Fruit fly (Drosophila melanogaster) whole organism, pupa: ENCODE measurements around the gene CG16986.

ENCODE experiments used
- CG10348 ChIP-seq: fragments of 200-800 bp; sonication (Bioruptor generic); IDR thresholded peaks from 2 replicates; pipeline ENCODE4 v1.3.6; 2022; ENCODE audit warnings: missing biosample characterization, missing genetic modification characterization
- CG12605 ChIP-seq: fragments of 200-800 bp; sonication (Bioruptor generic); IDR thresholded peaks from 2 replicates; pipeline ENCODE4 v1.3.6; 2022; ENCODE audit warnings: missing biosample characterization, missing genetic modification characterization
- CG13204 ChIP-seq: fragments of 200-800 bp; sonication (Bioruptor generic); optimal IDR thresholded peaks from 2 replicates; lab custom pipeline; 2018; ENCODE audit warnings: missing biosample characterization, mild to moderate bottlenecking, missing genetic modification characterization, moderate library complexity
- CG14655 ChIP-seq: fragments of 200-800 bp; sonication (Bioruptor generic); optimal IDR thresholded peaks from 3 replicates; lab custom pipeline; 2017; ENCODE audit warnings: mild to moderate bottlenecking, missing biosample characterization, missing genetic modification reagents, missing genetic modification characterization
- CG15710 ChIP-seq: fragments of 200-800 bp; sonication (Bioruptor generic); optimal IDR thresholded peaks from 2 replicates; lab custom pipeline; 2018; ENCODE audit warnings: missing biosample characterization, mild to moderate bottlenecking, missing genetic modification characterization, moderate library complexity
- CG17806 ChIP-seq: fragments of 200-800 bp; sonication (Bioruptor generic); optimal IDR thresholded peaks from 2 replicates; lab custom pipeline; 2018; ENCODE audit warnings: missing biosample characterization, mild to moderate bottlenecking, missing genetic modification characterization, moderate library complexity
- CG32121 ChIP-seq: fragments of 200-800 bp; sonication (Bioruptor generic); IDR thresholded peaks from 2 replicates; pipeline ENCODE4 v1.3.6; 2022; ENCODE audit warnings: missing biosample characterization, missing genetic modification characterization
- CG34367 ChIP-seq: fragments of 200-800 bp; sonication (Bioruptor generic); optimal IDR thresholded peaks from 2 replicates; lab custom pipeline; 2018; ENCODE audit warnings: missing biosample characterization, mild to moderate bottlenecking, missing genetic modification characterization
- CG4496 ChIP-seq: fragments of 200-800 bp; sonication (Bioruptor generic); IDR thresholded peaks from 3 replicates; pipeline ENCODE4 v1.3.6; 2022; ENCODE audit warnings: missing biosample characterization, missing genetic modification characterization
- CG8159 ChIP-seq: fragments of 200-800 bp; sonication (Bioruptor generic); optimal IDR thresholded peaks from 3 replicates; lab custom pipeline; 2018; ENCODE audit warnings: missing biosample characterization, mild to moderate bottlenecking, missing genetic modification characterization, moderate library complexity
- CG8301 ChIP-seq: fragments of 200-800 bp; sonication (Bioruptor generic); optimal IDR thresholded peaks from 2 replicates; lab custom pipeline; 2018; ENCODE audit warnings: missing biosample characterization, mild to moderate bottlenecking, missing genetic modification characterization
- CG9948 ChIP-seq: fragments of 200-800 bp; sonication (Bioruptor generic); optimal IDR thresholded peaks from 2 replicates; lab custom pipeline; 2018; ENCODE audit warnings: missing biosample characterization, mild to moderate bottlenecking, missing genetic modification characterization, moderate library complexity
- D1 ChIP-seq: fragments of 200-800 bp; sonication (Bioruptor generic); optimal IDR thresholded peaks from 2 replicates; lab custom pipeline; 2018; ENCODE audit warnings: missing biosample characterization, mild to moderate bottlenecking, missing genetic modification characterization, moderate library complexity
- EcR ChIP-seq: fragments of 200-800 bp; sonication (Bioruptor generic); optimal IDR thresholded peaks from 3 replicates; lab custom pipeline; 2019; ENCODE audit warnings: missing biosample characterization, missing genetic modification characterization, mild to moderate bottlenecking, moderate library complexity, missing genetic modification reagents
- Ets98B ChIP-seq: fragments of 200-800 bp; sonication (Bioruptor generic); IDR thresholded peaks from 2 replicates; pipeline ENCODE4 v1.3.6; 2022; ENCODE audit warnings: missing biosample characterization, missing genetic modification characterization
- Pif1A ChIP-seq: fragments of 200-800 bp; sonication (Bioruptor generic); optimal IDR thresholded peaks from 3 replicates; lab custom pipeline; 2016; ENCODE audit warnings: missing biosample characterization, missing genetic modification characterization
- Pif1B ChIP-seq: fragments of 200-800 bp; sonication (Bioruptor generic); optimal IDR thresholded peaks from 3 replicates; lab custom pipeline; 2016; ENCODE audit warnings: missing biosample characterization, missing genetic modification characterization
- Snoo ChIP-seq: fragments of 200-800 bp; sonication (Bioruptor generic); optimal IDR thresholded peaks from 3 replicates; lab custom pipeline; 2017; ENCODE audit warnings: missing biosample characterization, mild to moderate bottlenecking, missing genetic modification characterization, inconsistent platforms
- fd96Ca ChIP-seq: fragments of 200-800 bp; sonication (Bioruptor generic); IDR thresholded peaks from 3 replicates; pipeline ENCODE4 v1.3.6; 2022; ENCODE audit warnings: missing biosample characterization, missing genetic modification characterization
- gl ChIP-seq: fragments of 200-800 bp; sonication (Bioruptor generic); optimal IDR thresholded peaks from 2 replicates; lab custom pipeline; 2018; ENCODE audit warnings: missing biosample characterization, mild to moderate bottlenecking, missing genetic modification characterization
- rn ChIP-seq: fragments of 200-800 bp; sonication (Bioruptor generic); IDR thresholded peaks from 2 replicates; pipeline ENCODE4 v1.3.6; 2022; ENCODE audit warnings: missing biosample characterization, missing genetic modification characterization

Gene CG16986

dm6 chr3L:2636023-2636968 is 36.2 kb downstream of the CG16986 start:
- no peak for TF ChIP-seq D1
- TF ChIP-seq CG17806 (tag; lab: Kevin White, UChicago): peak; percentile 65
- TF ChIP-seq fd96Ca (GFP tag; lab: Robert Waterston, UW): no peak; the same call in 2 of the 3 replicates
- TF ChIP-seq CG34367: no peak
- TF ChIP-seq Ets98B: peak; percentile 76; the same call in 1 of the 2 replicates
- peak; percentile 58; the same call in 1 of the 3 replicates for TF ChIP-seq CG4496 (GFP tag; lab: Robert Waterston, UW)
- TF ChIP-seq CG10348 (GFP tag; lab: Robert Waterston, UW): no peak
- no peak for TF ChIP-seq Pif1A (GFP tag; lab: Kevin White, UChicago)
- peak; percentile 55 for TF ChIP-seq Pif1B (GFP tag; lab: Kevin White, UChicago)
- peak; percentile 27 for TF ChIP-seq CG9948 (tag; lab: Kevin White, UChicago)
- peak; percentile 53 for TF ChIP-seq CG8159
- peak; percentile 27 for TF ChIP-seq CG15710 (tag; lab: Kevin White, UChicago)
- peak; percentile 29 for TF ChIP-seq CG13204 (GFP tag; lab: Kevin White, UChicago)
- TF ChIP-seq CG12605 (GFP tag; lab: Robert Waterston, UW): peak; percentile 55
- TF ChIP-seq EcR (GFP tag; lab: Kevin White, UChicago): no peak
- peak; percentile 62 for TF ChIP-seq CG32121 (GFP tag; lab: Robert Waterston, UW)

dm6 chr3L:2643324-2643723 is 43.2 kb downstream of the CG16986 start, which contains the start of gene CG14949:
CG14949 (minus strand) TSS chr3L:2643424.
- TF ChIP-seq gl (tag; lab: Kevin White, UChicago) (no peak), CG8301 (no peak), fd96Ca (GFP tag; lab: Robert Waterston, UW) (no peak), CG10348 (GFP tag; lab: Robert Waterston, UW) (no peak), D1 (no peak), rn (no peak)

dm6 chr3L:2645068-2645467 is 44.9 kb downstream of the CG16986 start, which contains the start of gene CG1143:
CG1143 (plus strand) TSS chr3L:2645368.
- TF ChIP-seq Snoo (tag; lab: Kevin White, UChicago): no peak
- TF ChIP-seq EcR (GFP tag; lab: Kevin White, UChicago): no peak
- TF ChIP-seq CG8301: no peak
- TF ChIP-seq D1: no peak
- TF ChIP-seq CG14655 (GFP tag; lab: Kevin White, UChicago): no peak
- no peak for TF ChIP-seq gl (tag; lab: Kevin White, UChicago)
- TF ChIP-seq CG9948 (tag; lab: Kevin White, UChicago): no peak
- TF ChIP-seq CG32121 (GFP tag; lab: Robert Waterston, UW): no peak
- no peak for TF ChIP-seq fd96Ca (GFP tag; lab: Robert Waterston, UW)
- no peak for TF ChIP-seq CG34367
- no peak for TF ChIP-seq Ets98B
- no peak for TF ChIP-seq CG15710 (tag; lab: Kevin White, UChicago)
- TF ChIP-seq CG8159: no peak
- no peak for TF ChIP-seq CG4496 (GFP tag; lab: Robert Waterston, UW)
- TF ChIP-seq CG13204 (GFP tag; lab: Kevin White, UChicago): no peak
- no peak for TF ChIP-seq CG12605 (GFP tag; lab: Robert Waterston, UW)
- TF ChIP-seq CG17806 (tag; lab: Kevin White, UChicago): no peak

dm6 chr3L:2647523-2648378 is 47.6 kb downstream of the CG16986 start, which contains the start of gene CG1246:
CG1246 (plus strand) TSS chr3L:2648048.
- TF ChIP-seq gl (tag; lab: Kevin White, UChicago) (no peak), CG14655 (GFP tag; lab: Kevin White, UChicago) (no peak), CG10348 (GFP tag; lab: Robert Waterston, UW) (no peak), CG8159 (no peak), CG17806 (tag; lab: Kevin White, UChicago) (no peak), D1 (no peak), CG32121 (GFP tag; lab: Robert Waterston, UW) (no peak), fd96Ca (GFP tag; lab: Robert Waterston, UW) (no peak), Snoo (tag; lab: Kevin White, UChicago) (no peak), CG15710 (tag; lab: Kevin White, UChicago) (no peak), rn (no peak), Pif1A (GFP tag; lab: Kevin White, UChicago) (no peak), CG13204 (GFP tag; lab: Kevin White, UChicago) (no peak), CG12605 (GFP tag; lab: Robert Waterston, UW) (no peak), CG9948 (tag; lab: Kevin White, UChicago) (no peak), CG34367 (no peak), EcR (GFP tag; lab: Kevin White, UChicago) (no peak)
